Worm (Caenorhabditis elegans): ENCODE data around the gene srh-281.

srh-281 gene

DNA sequence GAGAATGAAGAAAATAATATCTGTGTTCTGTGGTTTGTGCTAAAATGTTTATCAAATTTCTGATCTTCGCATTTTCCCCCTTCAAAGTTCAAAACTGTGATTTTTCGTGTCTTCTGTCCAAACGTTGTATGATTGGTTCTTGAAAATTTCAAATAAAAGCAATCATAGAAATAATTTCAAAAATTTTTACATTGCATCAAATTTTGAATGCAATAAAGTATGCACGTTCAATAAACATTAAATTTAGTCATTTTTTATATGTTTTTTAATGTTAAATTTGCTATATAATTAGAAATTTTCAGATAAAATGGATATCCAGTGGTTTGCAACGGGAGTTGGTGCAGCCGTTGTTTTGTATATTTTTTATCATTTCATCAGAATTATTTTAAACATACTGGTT is 33.4 kb downstream of the srh-281 start, which contains the start of gene stdh-2:
stdh-2 (plus strand) TSS at position 301 of the 400 bp plus-strand sequence.
- TF ChIP-seq zag-1 (tag; optimal IDR thresholded peaks at IDR 0.05) (no peak), swsn-7 (tag; optimal IDR thresholded peaks at IDR 0.05) (no peak), nhr-11 (tag; optimal IDR thresholded peaks at IDR 0.05) (no peak), ceh-90 (tag; optimal IDR thresholded peaks at IDR 0.05) (no peak), unc-98 (GFP tag; IDR thresholded peaks at IDR 0.05) (no peak), tbx-2 (tag; optimal IDR thresholded peaks at IDR 0.05) (no peak)

DNA sequence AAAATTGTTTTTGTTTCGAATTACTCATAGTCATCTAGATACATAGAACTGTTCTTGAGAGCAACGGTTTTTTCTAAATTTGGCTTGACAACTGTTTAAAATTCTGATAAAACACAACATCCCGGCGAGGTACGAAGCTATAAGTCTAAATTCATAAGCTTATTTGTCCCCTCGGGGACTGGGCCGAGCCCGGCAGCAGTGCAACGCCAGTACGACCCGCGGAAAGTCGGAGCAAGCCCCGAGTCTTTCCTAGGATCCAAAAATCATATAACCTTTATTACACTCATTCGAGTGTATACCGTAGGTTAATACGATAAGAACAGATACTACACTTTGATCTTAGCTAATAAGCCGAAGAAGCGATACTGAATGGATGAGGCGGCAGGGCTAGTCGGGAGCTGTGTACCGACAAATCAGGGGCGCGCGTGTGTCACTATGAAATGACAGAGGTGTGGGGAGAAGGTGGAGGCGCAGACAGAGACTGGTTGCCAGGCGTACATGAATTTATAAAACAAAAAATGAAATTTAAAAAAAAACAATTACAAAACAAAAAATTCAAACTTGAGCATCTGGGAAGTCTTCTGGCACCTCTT is 35.0 kb downstream of the srh-281 start:
- TF ChIP-seq swsn-7 (tag; optimal IDR thresholded peaks at IDR 0.05) (no peak), snpc-4 (tag; optimal IDR thresholded peaks at IDR 0.05) (peak; percentile 69)

DNA sequence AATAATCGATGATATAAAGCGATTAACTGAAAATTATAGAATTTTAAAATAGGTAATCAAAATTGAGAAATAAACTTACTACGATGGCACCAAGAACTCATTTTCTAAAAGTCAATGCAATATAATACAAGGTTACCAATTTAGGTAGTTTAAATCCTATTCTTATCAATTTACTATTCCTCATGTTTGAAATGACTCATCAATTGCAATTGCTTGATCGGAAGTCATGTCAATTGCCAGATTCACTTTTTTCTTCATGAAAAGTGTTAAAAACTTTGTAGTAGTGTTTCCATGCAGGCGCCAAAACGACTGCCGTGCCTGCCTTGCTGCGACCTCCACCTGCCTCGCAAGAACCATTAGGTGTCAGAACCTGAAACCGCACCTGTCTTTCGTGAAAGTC is 36.0 kb downstream of the srh-281 start, which contains the start of gene F11A5.13:
F11A5.13 (minus strand) TSS at position 101 of the 400 bp plus-strand sequence.
- no peak for TF ChIP-seq dsc-1 (tag; optimal IDR thresholded peaks at IDR 0.05)
- TF ChIP-seq efl-1 (optimal IDR thresholded peaks at IDR 0.05), result no peak
- TF ChIP-seq efl-1 (GFP tag; optimal IDR thresholded peaks at IDR 0.05 in 1 of 2), result no peak
- TF ChIP-seq lin-15B (tag; optimal IDR thresholded peaks at IDR 0.05), result no peak
- no peak for TF ChIP-seq ets-5 (GFP tag; IDR thresholded peaks at IDR 0.05)
- TF ChIP-seq snu-23 (GFP tag; optimal IDR thresholded peaks at IDR 0.05), result no peak
- TF ChIP-seq fos-1 (tag; optimal IDR thresholded peaks at IDR 0.05), result no peak
- no peak for TF ChIP-seq aly-2 (tag; optimal IDR thresholded peaks at IDR 0.05)
- TF ChIP-seq irx-1 (tag; optimal IDR thresholded peaks at IDR 0.05), result no peak
- TF ChIP-seq zip-4 (GFP tag; optimal IDR thresholded peaks at IDR 0.05), result no peak
- TF ChIP-seq ztf-11 (tag; optimal IDR thresholded peaks at IDR 0.05), result no peak
- no peak for TF ChIP-seq isw-1 (GFP tag; IDR thresholded peaks at IDR 0.05)
- TF ChIP-seq fkh-10 (GFP tag; optimal IDR thresholded peaks at IDR 0.05), result no peak
- no peak for TF ChIP-seq egl-13 (tag; optimal IDR thresholded peaks at IDR 0.05)

DNA sequence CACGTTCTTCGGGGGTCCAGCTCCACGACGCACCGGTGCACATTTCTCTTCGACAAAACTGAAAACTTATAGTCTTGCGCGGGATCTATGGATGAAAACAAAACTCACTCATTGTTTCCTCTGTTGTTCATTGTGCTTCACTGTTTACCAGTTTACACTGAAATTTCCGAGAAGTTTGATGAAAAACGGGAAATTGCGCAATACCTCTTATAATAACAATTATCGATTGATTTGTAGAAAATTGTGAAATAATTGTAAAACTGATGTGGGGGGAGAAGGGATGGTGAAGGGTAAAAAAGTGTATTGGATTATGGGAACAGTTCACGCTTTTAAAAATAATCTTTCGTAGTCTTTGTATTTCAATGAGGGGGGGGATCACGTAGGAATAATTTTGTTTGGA is 38.9 kb downstream of the srh-281 start:
- TF ChIP-seq egl-13 (tag; optimal IDR thresholded peaks at IDR 0.05) (no peak), fkh-4 (tag; optimal IDR thresholded peaks at IDR 0.05; ENCODE audit: borderline replicate concordance) (no peak), lin-15B (tag; optimal IDR thresholded peaks at IDR 0.05) (no peak), skn-1 (tag; optimal IDR thresholded peaks at IDR 0.05) (no peak), lin-13 (GFP tag; optimal IDR thresholded peaks at IDR 0.05) (no peak), snu-23 (GFP tag; optimal IDR thresholded peaks at IDR 0.05) (no peak), nhr-28 (tag; optimal IDR thresholded peaks at IDR 0.05) (no peak), mab-9 (GFP tag; IDR thresholded peaks at IDR 0.05) (no peak), ceh-8 (GFP tag; optimal IDR thresholded peaks at IDR 0.05) (no peak), hlh-4 (tag; optimal IDR thresholded peaks at IDR 0.05) (no peak), C34B4.2 (tag; optimal IDR thresholded peaks at IDR 0.05) (no peak), fkh-8 (tag; optimal IDR thresholded peaks at IDR 0.05) (no peak), pqm-1 (tag; optimal IDR thresholded peaks at IDR 0.05) (no peak), nhr-90 (tag; optimal IDR thresholded peaks at IDR 0.05; ENCODE audit: poor library complexity) (no peak), pag-3 (tag; optimal IDR thresholded peaks at IDR 0.05; ENCODE audit: borderline replicate concordance, insufficient read depth) (no peak), ceh-63 (GFP tag; optimal IDR thresholded peaks at IDR 0.05) (no peak)

DNA sequence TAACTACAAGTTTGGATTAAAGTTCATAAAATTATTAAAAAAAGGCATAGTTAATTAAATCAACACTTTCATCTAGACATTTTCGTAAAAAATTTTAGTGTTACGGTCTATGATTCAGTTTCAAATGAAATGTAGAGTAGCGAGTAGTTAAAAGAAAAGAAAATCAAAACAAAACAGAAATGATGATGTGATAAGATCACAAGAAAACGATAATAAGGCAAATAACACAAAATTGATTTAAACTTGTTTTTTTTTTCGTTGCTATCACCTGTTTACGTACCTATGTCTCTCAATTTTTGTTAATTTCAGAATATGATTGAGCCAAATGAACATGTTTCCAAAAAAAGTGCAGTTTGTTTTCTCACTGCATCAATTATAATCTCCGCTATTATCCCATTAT is 39.3 kb downstream of the srh-281 start, which contains the start of the genes F21H7.2 and F21H7.12:
F21H7.2 (minus strand) TSS at position 101 of the 400 bp plus-strand sequence.
F21H7.12 (plus strand) TSS at position 270 of the 400 bp plus-strand sequence.
- TF ChIP-seq ceh-8 (GFP tag; optimal IDR thresholded peaks at IDR 0.05), result no peak
- TF ChIP-seq elt-3 (tag; optimal IDR thresholded peaks at IDR 0.05), result peak in 1 of 6 experiments; percentile 18
- no peak for TF ChIP-seq zip-4 (GFP tag; optimal IDR thresholded peaks at IDR 0.05)
